Worm (Caenorhabditis elegans): ENCODE results near the gene nmr-2.
A peak's percentile ranks its signal among the peaks of the same experiment; 100 is the strongest.

Gene nmr-2

DNA sequence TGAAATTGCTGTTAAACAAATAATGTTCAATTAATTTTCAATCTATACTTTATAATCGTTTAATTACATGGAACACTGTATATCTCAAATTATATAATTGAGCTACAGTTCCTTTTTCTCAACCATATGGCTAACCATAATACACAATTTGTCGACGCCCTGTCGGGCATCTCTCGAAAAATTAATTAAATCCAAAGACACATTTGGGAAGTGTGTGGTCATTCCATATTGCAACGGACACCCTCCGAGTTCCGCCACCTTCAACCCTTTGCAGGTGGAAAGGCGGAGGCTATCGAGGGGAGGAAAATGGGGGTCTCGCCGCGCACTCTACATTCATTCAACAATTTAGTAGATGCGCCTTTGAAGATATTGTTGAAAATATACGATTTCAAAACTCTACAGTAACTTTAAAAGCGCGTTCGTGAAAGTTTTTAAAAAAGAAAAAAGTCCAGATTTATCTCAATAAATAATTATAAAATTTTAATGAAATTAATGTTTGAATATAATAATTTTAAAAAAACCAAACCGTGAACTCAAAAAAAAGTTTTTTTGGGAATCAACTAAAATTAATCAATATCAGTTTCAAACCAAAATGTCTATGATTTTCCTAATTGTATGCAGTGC, 17.5 kb upstream of the nmr-2 start, which contains the start of gene F14H8.8:
Gene F14H8.8, plus strand, starts transcription at position 574 of the 624 bp plus-strand sequence.
- TF ChIP-seq dao-5 (tag; optimal IDR thresholded peaks at IDR 0.05) (no peak), W03F9.2 (tag; optimal IDR thresholded peaks at IDR 0.05) (no peak), him-1 (tag; optimal IDR thresholded peaks at IDR 0.05) (no peak)

DNA sequence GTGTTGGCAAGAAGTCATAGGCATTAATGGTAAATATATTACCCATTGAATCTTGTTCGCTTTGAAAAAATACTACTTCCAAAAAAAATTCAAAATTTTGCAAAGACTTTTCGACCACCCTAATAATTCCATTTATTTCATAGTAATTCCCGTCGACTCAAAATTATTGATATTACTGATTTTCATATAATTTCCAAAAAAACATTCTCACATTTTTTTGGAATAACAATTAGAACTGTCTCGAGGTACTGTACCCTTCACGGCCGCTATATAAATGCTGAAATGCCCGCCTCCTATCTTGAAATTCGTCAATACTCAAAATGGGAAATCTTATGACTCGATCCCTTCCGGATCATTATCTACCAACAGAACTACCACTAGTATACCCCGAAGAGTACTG, 12.1 kb upstream of the nmr-2 start, which contains the start of gene F14H8.4:
Gene F14H8.4, plus strand, starts transcription at position 301 of the 400 bp plus-strand sequence.
- TF ChIP-seq W03F9.2 (tag; optimal IDR thresholded peaks at IDR 0.05) (no peak), him-1 (tag; optimal IDR thresholded peaks at IDR 0.05) (no peak), dao-5 (tag; optimal IDR thresholded peaks at IDR 0.05) (no peak)

DNA sequence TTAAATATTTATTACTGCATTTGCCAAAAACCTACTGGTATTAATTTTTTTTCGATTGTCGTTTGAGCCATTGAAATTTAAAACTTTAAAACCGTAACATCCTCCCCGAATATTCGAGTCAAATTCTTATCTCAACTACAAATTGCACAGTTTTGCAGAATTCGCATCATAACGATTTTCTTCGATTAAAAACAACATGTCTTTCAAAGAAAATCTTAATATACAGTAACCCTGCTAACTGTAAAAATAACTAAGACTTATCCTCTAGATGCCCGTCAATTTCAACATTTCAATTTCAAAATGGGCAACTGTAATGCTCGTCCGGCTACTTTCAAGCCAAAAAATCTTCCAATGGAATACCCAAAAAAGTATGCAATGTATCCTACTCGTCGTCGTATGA, 9.3 kb upstream of the nmr-2 start, which contains the start of gene F14H8.5:
Gene F14H8.5, plus strand, starts transcription at position 301 of the 400 bp plus-strand sequence.
- TF ChIP-seq W03F9.2 (tag; optimal IDR thresholded peaks at IDR 0.05) (no peak), dao-5 (tag; optimal IDR thresholded peaks at IDR 0.05) (no peak), him-1 (tag; optimal IDR thresholded peaks at IDR 0.05) (no peak)

DNA sequence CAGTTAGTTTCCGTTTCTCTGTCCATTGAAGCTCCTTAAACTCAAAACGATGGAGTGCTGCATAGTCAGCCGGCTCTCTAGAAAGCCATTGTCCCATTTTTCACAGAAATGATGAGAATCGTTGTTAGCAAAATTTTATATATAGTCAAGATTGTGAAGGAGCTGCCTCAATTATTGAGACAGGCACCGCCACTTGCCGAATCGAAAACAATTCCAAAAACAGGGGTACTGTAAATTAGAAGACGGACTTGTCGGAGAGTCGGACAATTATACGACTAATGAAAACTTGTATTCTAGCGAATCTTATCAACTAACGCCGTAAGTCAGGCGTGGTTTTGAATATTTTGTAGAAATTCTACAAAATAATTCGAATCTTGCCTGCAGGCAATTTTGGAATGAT, 8.8 kb upstream of the nmr-2 start, which contains the start of gene F14H8.2:
Gene F14H8.2, minus strand, starts transcription at position 101 of the 400 bp plus-strand sequence.
- no peak for TF ChIP-seq dao-5 (tag; optimal IDR thresholded peaks at IDR 0.05)

DNA sequence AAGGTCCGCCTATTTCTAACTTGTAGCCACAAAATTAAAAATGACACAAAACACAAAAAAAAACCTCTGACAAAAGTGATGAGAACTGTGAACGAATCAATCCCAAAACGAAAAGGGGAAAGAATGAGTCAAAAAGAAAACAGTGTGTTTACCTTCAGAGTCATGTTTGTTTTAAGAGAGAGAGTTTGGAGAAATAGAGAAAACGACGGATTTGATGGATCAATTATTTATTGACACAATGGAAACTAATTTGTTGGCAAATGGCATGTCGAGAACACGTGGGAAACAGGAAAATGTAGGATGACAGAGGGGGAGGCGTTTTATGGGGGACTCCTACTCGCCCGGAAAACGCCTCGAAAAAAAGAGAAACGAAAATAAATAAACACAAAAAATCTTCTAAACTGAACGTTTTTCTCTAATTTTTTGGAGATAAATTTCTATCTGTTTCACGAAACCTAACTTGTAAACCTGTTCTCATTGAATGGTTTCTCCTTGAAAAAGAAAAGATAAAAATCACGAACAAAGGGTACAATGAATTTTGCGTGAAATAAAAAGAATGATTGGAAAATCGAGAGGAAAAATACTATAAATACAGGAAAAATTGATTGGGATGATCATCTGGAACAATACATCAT, 5.5 kb upstream of the nmr-2 start:
- TF ChIP-seq him-1 (tag; optimal IDR thresholded peaks at IDR 0.05) (no peak), W03F9.2 (tag; optimal IDR thresholded peaks at IDR 0.05) (no peak), dao-5 (tag; optimal IDR thresholded peaks at IDR 0.05) (no peak)

DNA sequence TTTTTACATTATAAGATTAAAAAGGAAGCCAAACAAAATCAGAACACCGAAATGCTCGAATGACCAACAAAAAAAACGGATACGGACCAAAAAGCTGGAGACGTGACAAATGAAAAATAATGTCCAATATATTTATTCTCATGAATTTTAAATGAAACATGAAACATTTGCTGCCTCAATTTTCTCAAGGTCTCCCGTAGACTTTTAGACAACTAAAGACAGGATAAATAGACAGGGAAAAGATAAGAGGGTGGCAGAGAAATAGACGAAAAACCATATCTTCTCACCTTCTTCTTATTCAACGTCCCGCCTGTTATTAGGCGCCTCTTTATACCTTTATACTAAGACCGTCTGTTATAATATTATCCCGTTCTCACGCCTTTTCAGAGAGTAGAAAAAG, 4.3 kb upstream of the nmr-2 start:
- TF ChIP-seq W03F9.2 (tag; optimal IDR thresholded peaks at IDR 0.05) (no peak), dao-5 (tag; optimal IDR thresholded peaks at IDR 0.05) (no peak), him-1 (tag; optimal IDR thresholded peaks at IDR 0.05) (no peak)

DNA sequence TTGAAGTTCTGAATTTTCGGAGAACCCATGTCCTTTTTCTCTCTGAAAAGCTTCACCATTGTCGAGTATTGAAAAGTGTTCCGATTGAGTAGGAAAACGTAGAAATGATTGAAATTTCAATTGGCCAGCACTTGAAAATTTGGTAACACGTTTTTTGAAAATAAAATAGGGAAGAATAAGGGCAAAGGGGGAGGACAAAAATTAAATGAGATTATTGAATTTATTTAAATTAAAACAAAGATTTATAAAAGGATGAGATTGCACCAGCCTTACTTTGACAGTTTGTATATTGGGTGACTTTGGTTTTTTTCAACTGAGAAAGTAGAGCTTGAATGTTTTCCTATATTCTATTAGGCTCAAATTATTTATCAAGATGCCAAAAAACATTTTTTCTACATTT, 2.7 kb upstream of the nmr-2 start, which contains the start of gene obr-2:
Gene obr-2, minus strand, starts transcription at position 101 of the 400 bp plus-strand sequence.
- TF ChIP-seq dao-5 (tag; optimal IDR thresholded peaks at IDR 0.05) (no peak), W03F9.2 (tag; optimal IDR thresholded peaks at IDR 0.05) (no peak), him-1 (tag; optimal IDR thresholded peaks at IDR 0.05) (no peak)

DNA sequence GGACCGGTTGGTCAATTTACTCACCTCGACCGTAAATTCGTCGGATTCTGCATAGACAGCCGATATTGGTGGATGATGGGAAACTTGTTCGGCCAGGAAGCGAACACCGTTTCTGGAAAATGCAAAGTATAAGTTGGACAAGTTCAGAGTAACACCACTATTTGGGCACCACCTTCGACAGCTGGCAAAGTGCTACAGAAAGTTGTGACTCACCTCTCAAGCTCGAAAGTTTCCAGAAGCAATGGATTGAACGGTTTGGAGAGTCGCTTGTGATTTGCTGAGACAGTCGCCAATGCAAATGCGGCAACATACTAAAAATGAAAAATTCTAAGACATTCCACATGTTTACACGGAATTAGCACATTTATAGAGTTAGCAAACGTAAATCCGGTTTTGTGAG, 1.9 kb upstream of the nmr-2 start:
- TF ChIP-seq W03F9.2 (tag; optimal IDR thresholded peaks at IDR 0.05) (no peak), dao-5 (tag; optimal IDR thresholded peaks at IDR 0.05) (no peak)

DNA sequence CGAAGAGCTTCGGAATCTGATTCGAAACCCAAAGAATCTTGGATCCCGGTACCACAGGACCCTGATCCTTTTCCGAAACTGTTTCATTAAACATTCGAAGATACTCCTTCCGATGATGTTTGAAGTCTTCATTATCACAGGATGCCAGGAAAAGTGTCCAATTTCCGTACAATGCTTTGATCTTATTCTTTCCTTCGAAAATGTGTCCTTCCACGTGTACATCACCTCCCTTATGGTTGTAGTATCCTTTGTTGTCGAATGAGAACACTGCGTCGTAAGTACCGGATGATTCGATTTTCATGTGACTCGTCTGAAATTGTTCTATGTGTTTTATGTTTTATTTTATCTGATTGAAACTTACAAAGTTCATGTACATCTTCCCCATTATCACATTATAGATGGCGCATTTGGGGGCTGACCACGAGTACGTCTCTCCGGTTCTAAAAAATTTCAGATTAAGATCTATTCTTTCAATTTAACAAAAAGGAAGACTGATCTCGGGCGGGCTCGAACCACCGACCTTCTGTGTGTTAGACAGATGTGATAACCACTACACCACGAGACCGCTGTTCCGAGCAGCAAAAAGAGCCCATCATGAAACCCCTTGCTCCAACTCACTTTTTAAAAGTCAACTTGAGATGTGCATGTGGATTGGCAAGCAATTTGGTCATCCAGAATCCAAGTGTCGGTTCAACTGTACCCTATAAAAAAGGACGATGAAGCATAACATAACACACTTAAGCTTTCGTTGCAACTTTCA, 1.3 kb upstream of the nmr-2 start:
- TF ChIP-seq dao-5 (tag; optimal IDR thresholded peaks at IDR 0.05), result no peak
- TF ChIP-seq W03F9.2 (tag; optimal IDR thresholded peaks at IDR 0.05), result no peak
- TF ChIP-seq him-1 (tag; optimal IDR thresholded peaks at IDR 0.05), result no peak

DNA sequence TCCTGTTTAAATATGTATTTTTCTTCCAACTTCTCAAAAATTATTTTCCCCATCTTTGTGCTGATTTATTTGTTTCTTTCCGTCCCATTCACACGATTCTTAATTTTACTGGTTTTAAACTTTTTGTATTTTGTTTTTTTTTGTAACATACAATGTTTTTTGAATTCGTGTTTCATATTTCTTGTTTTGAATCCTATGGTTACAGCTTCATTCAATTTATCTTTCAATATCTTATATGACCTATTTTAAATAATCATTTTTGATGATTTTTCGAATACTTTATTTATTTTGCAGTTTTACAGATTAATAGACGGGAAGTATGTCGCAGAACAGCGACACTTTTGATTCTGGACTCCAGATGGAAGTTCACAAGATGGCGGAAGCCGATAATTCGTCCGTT, 6.7 kb downstream of the nmr-2 start, which contains the start of gene hrde-2:
Gene hrde-2, plus strand, starts transcription at position 301 of the 400 bp plus-strand sequence.
- TF ChIP-seq W03F9.2 (tag; optimal IDR thresholded peaks at IDR 0.05), result no peak
- no peak for TF ChIP-seq him-1 (tag; optimal IDR thresholded peaks at IDR 0.05)
- TF ChIP-seq dao-5 (tag; optimal IDR thresholded peaks at IDR 0.05), result no peak

DNA sequence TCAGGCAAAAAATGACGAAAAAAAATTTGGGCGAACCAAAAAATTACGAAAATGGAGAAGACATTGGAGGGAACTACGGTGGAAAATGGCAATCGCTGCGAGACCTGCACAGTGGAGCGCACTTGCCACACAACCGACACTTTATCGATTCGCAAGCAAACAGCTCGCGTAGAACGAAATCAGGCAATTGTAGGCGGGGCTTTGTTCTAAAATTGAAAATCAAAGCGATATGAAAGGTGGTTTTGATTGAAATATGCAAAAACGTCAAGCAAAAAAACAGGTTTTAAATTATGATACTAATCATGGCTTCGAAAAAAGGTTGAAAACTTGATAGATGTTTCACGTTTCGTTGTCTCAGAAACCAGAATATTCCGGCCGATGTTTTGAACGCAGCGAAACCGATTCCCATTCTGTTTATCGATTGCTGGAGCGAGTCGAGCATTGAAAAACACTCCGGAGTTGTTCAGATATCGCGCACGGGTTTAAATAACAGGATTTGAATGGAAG, 9.2 kb downstream of the nmr-2 start, which contains the start of the genes fib-1 and mut-15:
Gene fib-1, minus strand, starts transcription at position 40 of the 507 bp plus-strand sequence.
Gene mut-15, plus strand, starts transcription at position 360 of the 507 bp plus-strand sequence.
- TF ChIP-seq W03F9.2 (tag; optimal IDR thresholded peaks at IDR 0.05) (peak; percentile 90), dao-5 (tag; optimal IDR thresholded peaks at IDR 0.05) (no peak), him-1 (tag; optimal IDR thresholded peaks at IDR 0.05) (peak; percentile 55)

DNA sequence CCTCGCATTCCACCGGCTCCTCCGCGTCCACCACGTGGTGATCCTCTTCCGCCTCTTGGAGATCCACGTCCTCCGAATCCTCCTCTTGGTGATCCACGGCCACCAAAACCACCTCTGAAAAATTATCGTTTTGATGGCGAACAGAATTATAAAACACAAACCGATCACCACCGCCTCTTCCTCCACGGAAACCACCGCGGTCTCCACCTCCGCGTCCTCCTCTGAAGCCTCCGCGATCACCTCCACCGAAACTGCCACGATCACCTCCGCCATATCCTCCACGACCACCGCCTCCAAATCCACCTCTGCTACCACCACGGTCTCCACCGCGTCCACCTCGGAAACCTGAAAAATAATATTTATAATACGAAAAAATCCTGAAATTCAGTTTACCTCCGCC, 9.9 kb downstream of the nmr-2 start:
- TF ChIP-seq W03F9.2 (tag; optimal IDR thresholded peaks at IDR 0.05), result no peak
- TF ChIP-seq dao-5 (tag; optimal IDR thresholded peaks at IDR 0.05), result no peak
- TF ChIP-seq him-1 (tag; optimal IDR thresholded peaks at IDR 0.05), result no peak

DNA sequence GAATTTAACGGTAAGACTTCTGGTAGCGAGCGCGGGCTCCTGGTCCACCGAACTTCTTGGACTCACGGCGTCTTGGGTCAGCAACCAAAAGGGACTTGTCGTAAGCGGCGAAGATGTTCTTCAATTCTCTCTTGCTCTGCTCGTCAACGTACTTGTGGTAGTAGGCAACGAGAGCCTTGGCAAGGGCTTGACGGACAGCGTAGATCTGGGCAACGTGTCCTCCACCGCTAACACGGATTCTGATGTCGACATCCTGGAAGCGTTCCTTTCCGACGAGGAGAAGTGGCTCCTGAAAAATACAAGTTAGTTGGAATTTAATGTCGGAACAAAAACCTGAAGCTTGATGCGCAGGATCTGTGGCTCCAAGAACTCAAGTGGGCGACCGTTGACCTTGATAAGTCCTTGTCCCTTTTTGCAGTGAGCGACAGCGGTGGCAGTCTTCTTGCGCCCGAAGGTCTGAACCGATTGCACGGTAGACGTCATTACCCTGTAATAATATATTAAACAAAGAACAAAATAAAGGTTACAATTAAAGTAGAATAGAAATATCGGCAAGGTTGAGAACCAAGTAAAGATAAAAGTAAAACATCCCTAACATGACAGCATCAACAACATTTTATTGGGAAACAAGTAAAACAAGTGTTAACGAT, 11.3 kb downstream of the nmr-2 start, which contains the start of gene rps-16:
Gene rps-16, minus strand, starts transcription at position 487 of the 650 bp plus-strand sequence.
- TF ChIP-seq W03F9.2 (tag; optimal IDR thresholded peaks at IDR 0.05) (no peak), dao-5 (tag; optimal IDR thresholded peaks at IDR 0.05) (peak; percentile 19)
